Worm (Caenorhabditis elegans) whole organism, L4 larva: ENCODE measurements around the gene C33F10.4.
"Not testable (repeated sequence)": the region's sequence is repeated elsewhere in the genome, so short reads cannot be mapped to it uniquely, and the experiment has no call there.

Experiments used
- nhr-10 ChIP-seq: fragments of 150-350 bp; optimal IDR thresholded peaks from 2 replicates; lab custom pipeline; 2014; ENCODE audit warnings: missing biosample characterization, missing genetic modification characterization
- nhr-237 ChIP-seq: sonication (generic microtip); optimal IDR thresholded peaks from 2 replicates; lab custom pipeline; 2017; ENCODE audit warnings: missing biosample characterization, missing genetic modification characterization
- pqm-1 ChIP-seq: sonication (generic microtip); optimal IDR thresholded peaks from 2 replicates; lab custom pipeline; 2017; ENCODE audit warnings: missing biosample characterization, missing genetic modification characterization
- snpc-1.2 ChIP-seq: fragments of 200-800 bp; sonication (Bioruptor generic); IDR thresholded peaks from 2 replicates; pipeline ENCODE4 v1.3.6; 2022; ENCODE audit warnings: missing genetic modification reagents, missing genetic modification characterization, missing compliant biosample characterization

ce11 chrII:4842143-4842658 is 46.6 kb downstream of the C33F10.4 start, which contains the start of the genes T23B7.2 and nspd-4:
- TF ChIP-seq nhr-237; snpc-1.2 (GFP tag; lab: Robert Waterston, UW); nhr-10 (tag; lab: Kevin White, UChicago); pqm-1 (tag; lab: Kevin White, UChicago): not testable (repeated sequence)
